Worm (Caenorhabditis elegans): ENCODE results near the gene imp-3.

DNA sequence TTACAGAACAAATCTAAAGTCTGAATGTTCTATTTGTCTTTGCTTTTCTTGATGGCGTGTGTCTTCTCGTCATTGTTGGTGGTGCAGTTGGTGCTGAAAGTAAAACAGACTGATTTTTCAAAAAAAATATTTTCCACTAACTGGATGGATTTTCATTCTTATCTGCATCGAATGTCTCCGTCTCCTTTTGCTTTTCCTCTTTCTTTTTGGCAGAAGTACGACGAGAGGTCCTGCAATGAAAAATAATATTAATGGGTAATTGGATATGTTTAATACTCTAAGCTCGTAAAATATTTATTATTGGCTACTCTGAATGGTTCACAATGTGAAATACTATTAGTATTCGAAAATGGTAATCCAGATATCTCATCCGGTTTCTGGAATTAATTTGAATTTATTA lies 29.3 kb downstream of the imp-3 start, which contains the start of gene del-7:
- TF ChIP-seq ztf-11 (tag; optimal IDR thresholded peaks at IDR 0.05) (no peak), lin-39 (tag; optimal IDR thresholded peaks at IDR 0.05) (no peak), pag-3 (tag; optimal IDR thresholded peaks at IDR 0.05; ENCODE audit: borderline replicate concordance, insufficient read depth) (no peak), sptf-1 (tag; optimal IDR thresholded peaks at IDR 0.05) (no peak), nhr-12 (tag; optimal IDR thresholded peaks at IDR 0.05) (no peak), ceh-63 (GFP tag; optimal IDR thresholded peaks at IDR 0.05) (no peak), nhr-237 (tag; optimal IDR thresholded peaks at IDR 0.05) (no peak), lsy-2 (tag; optimal IDR thresholded peaks at IDR 0.05) (no peak), xbp-1 (tag; optimal IDR thresholded peaks at IDR 0.05) (no peak), blmp-1 (tag; optimal IDR thresholded peaks at IDR 0.05) (no peak), snpc-4 (tag; optimal IDR thresholded peaks at IDR 0.05) (no peak), grh-1 (GFP tag; IDR thresholded peaks at IDR 0.05) (no peak)
